Fruit fly (Drosophila melanogaster) whole organism, adult: ENCODE results near the gene AIMP2.

Source experiments
- CG11617 ChIP-seq: fragments of 200-800 bp; sonication (Bioruptor generic); optimal IDR thresholded peaks from 2 replicates; lab custom pipeline; 2017; ENCODE audit warnings: mild to moderate bottlenecking, missing biosample characterization, missing genetic modification reagents, missing genetic modification characterization
- CG12768 ChIP-seq: fragments of 200-800 bp; sonication (Bioruptor generic); optimal IDR thresholded peaks from 2 replicates; lab custom pipeline; 2017; ENCODE audit warnings: missing biosample characterization, missing genetic modification characterization, mild to moderate bottlenecking, moderate library complexity, missing genetic modification reagents
- CG14711 ChIP-seq: fragments of 200-800 bp; sonication (Bioruptor generic); optimal IDR thresholded peaks from 2 replicates; lab custom pipeline; 2018; ENCODE audit warnings: missing biosample characterization, mild to moderate bottlenecking, missing genetic modification characterization, moderate library complexity
- CG1620 ChIP-seq: fragments of 200-800 bp; sonication (Bioruptor generic); optimal IDR thresholded peaks from 2 replicates; lab custom pipeline; 2016; ENCODE audit warnings: missing biosample characterization, missing genetic modification characterization
- CG33017 ChIP-seq: fragments of 200-800 bp; sonication (Bioruptor generic); optimal IDR thresholded peaks from 2 replicates; lab custom pipeline; 2018; ENCODE audit warnings: missing biosample characterization, mild to moderate bottlenecking, missing genetic modification characterization, moderate library complexity
- CG5204 ChIP-seq: fragments of 200-800 bp; sonication (Bioruptor generic); optimal IDR thresholded peaks from 2 replicates; lab custom pipeline; 2016; ENCODE audit warnings: missing biosample characterization, missing genetic modification characterization
- CG7045 ChIP-seq: fragments of 200-800 bp; sonication (Bioruptor generic); optimal IDR thresholded peaks from 2 replicates; lab custom pipeline; 2017; ENCODE audit warnings: missing biosample characterization, mild to moderate bottlenecking, missing genetic modification characterization
- CG7101 ChIP-seq: fragments of 200-800 bp; sonication (Bioruptor generic); optimal IDR thresholded peaks from 2 replicates; lab custom pipeline; 2018; ENCODE audit warnings: missing biosample characterization, mild to moderate bottlenecking, missing genetic modification characterization, moderate library complexity
- Clk ChIP-seq: fragments of 200-800 bp; sonication (Bioruptor generic); optimal IDR thresholded peaks from 2 replicates; lab custom pipeline; 2017; ENCODE audit warnings: missing biosample characterization, missing genetic modification characterization
- Crg-1 ChIP-seq: fragments of 200-800 bp; sonication (Bioruptor generic); optimal IDR thresholded peaks from 2 replicates; lab custom pipeline; 2016; ENCODE audit warnings: missing biosample characterization, missing genetic modification characterization
- Hr96 ChIP-seq: fragments of 200-800 bp; sonication (Bioruptor generic); optimal IDR thresholded peaks from 2 replicates; lab custom pipeline; 2016; ENCODE audit warnings: missing biosample characterization, missing genetic modification characterization
- Mnt ChIP-seq: fragments of 200-800 bp; sonication (Bioruptor generic); optimal IDR thresholded peaks from 2 replicates; lab custom pipeline; 2016; ENCODE audit warnings: missing biosample characterization, mild to moderate bottlenecking, missing genetic modification characterization
- bab1 ChIP-seq: fragments of 200-800 bp; sonication (Bioruptor generic); optimal IDR thresholded peaks from 3 replicates; lab custom pipeline; 2019; ENCODE audit warnings: missing biosample characterization, mild to moderate bottlenecking, missing genetic modification characterization, moderate library complexity
- cic ChIP-seq: fragments of 200-800 bp; sonication (Bioruptor generic); optimal IDR thresholded peaks from 2 replicates; lab custom pipeline; 2017; ENCODE audit warnings: missing biosample characterization, mild to moderate bottlenecking, missing genetic modification characterization, moderate library complexity
- cnc ChIP-seq, 2 experiments: fragments of >200 bp; optimal IDR thresholded peaks; 2 replicates each; lab custom pipeline; 2017
- kay ChIP-seq: fragments of 200-800 bp; sonication (Bioruptor generic); peaks from one replicate; lab custom pipeline; 2016; ENCODE audit warnings: missing biosample characterization, missing genetic modification characterization, borderline replicate concordance
- ovo ChIP-seq: fragments of 200-800 bp; sonication (Bioruptor generic); optimal IDR thresholded peaks from 2 replicates; lab custom pipeline; 2016; ENCODE audit warnings: missing biosample characterization, missing genetic modification characterization
- pad ChIP-seq: fragments of 200-800 bp; sonication (Bioruptor generic); optimal IDR thresholded peaks from 3 replicates; lab custom pipeline; 2017; ENCODE audit warnings: missing biosample characterization, missing genetic modification characterization, mild to moderate bottlenecking, moderate library complexity, missing genetic modification reagents
- tj ChIP-seq: fragments of 200-800 bp; sonication (Bioruptor generic); optimal IDR thresholded peaks from 3 replicates; lab custom pipeline; 2017; ENCODE audit warnings: missing biosample characterization, mild to moderate bottlenecking, missing genetic modification characterization, moderate library complexity
- toe ChIP-seq: fragments of 200-800 bp; sonication (Bioruptor generic); optimal IDR thresholded peaks from 2 replicates; lab custom pipeline; 2016; ENCODE audit warnings: missing biosample characterization, missing genetic modification characterization

AIMP2 gene

DNA sequence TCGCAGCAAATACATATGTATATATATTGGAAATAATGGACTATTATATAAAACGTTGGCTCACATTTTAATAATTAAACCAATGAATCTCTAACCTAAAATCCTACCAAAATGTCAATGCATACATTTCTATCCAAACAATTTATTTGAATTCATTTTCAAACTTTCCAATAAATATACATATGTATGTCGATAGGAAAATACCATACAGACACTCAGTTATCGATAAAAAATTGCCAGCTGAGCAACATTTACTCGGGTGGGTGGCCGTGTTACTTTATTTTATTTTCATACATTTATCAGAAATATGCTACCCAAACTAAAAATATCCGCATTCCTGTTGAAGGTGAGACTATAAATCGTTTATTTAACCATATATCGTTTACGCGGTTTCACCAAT lies 7.1 kb upstream of the AIMP2 start, which contains the start of gene Ufsp2:
Gene Ufsp2 (plus strand): TSS at position 214 of the 400 bp plus-strand sequence.
- TF ChIP-seq bab1 (GFP tag; lab: Kevin White, UChicago): no peak
- no peak for TF ChIP-seq CG11617 (GFP tag; lab: Kevin White, UChicago)
- no peak for TF ChIP-seq CG7045
- TF ChIP-seq pad (GFP tag; lab: Kevin White, UChicago): no peak
- no peak for TF ChIP-seq kay
- no peak for TF ChIP-seq Crg-1 (GFP tag; lab: Kevin White, UChicago)
- no peak for TF ChIP-seq Clk

DNA sequence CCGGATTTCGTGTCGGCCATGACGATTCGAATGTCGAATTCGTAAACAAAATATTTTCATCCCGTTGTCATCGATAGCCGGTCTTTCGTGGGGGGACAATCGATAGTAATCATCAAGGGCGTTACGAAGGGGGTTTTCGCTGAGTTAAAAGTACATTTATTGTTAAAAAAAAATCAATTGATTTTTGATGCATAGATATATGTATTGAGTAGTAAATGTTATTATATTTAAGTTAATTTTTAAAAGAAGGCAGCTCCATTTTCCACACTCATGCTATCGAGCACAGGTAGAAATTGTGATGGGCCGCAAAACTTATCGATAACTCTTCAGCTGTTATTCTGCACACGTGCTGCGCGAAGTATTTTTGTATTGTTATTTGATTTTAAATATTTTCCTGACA lies 3.0 kb upstream of the AIMP2 start, which contains the start of the genes mrn and CG12301:
Gene mrn (minus strand): TSS at position 51 of the 400 bp plus-strand sequence.
Gene CG12301 (plus strand): TSS at position 314 of the 400 bp plus-strand sequence.
- TF ChIP-seq Crg-1 (GFP tag; lab: Kevin White, UChicago): peak; percentile 67
- peak; percentile 91 for TF ChIP-seq bab1 (GFP tag; lab: Kevin White, UChicago)
- peak; percentile 92 for TF ChIP-seq CG14711 (tag; lab: Kevin White, UChicago)
- TF ChIP-seq Mnt: peak; percentile 100
- no peak for TF ChIP-seq CG5204 (GFP tag; lab: Kevin White, UChicago)
- no peak for TF ChIP-seq toe
- no peak for TF ChIP-seq ovo (GFP tag; lab: Kevin White, UChicago)
- no peak for TF ChIP-seq cnc (optimal IDR thresholded peaks at IDR 0.05; lab: Kevin White, UChicago)
- peak; percentile 80 for TF ChIP-seq CG7101 (tag; lab: Kevin White, UChicago)
- TF ChIP-seq tj (GFP tag; lab: Kevin White, UChicago): peak; percentile 75
- peak; percentile 69 for TF ChIP-seq pad (GFP tag; lab: Kevin White, UChicago)
- no peak for TF ChIP-seq kay
- no peak for TF ChIP-seq Hr96 (GFP tag; lab: Kevin White, UChicago)
- TF ChIP-seq CG12768 (GFP tag; lab: Kevin White, UChicago): peak; percentile 82
- TF ChIP-seq cic (GFP tag; lab: Kevin White, UChicago): peak; percentile 42
- TF ChIP-seq CG1620 (GFP tag; lab: Kevin White, UChicago): peak; percentile 88
- peak; percentile 80 for TF ChIP-seq CG11617 (GFP tag; lab: Kevin White, UChicago)
- TF ChIP-seq CG33017 (tag; lab: Kevin White, UChicago): peak; percentile 62
- peak; percentile 78 for TF ChIP-seq Clk
- TF ChIP-seq CG7045: peak; percentile 72

DNA sequence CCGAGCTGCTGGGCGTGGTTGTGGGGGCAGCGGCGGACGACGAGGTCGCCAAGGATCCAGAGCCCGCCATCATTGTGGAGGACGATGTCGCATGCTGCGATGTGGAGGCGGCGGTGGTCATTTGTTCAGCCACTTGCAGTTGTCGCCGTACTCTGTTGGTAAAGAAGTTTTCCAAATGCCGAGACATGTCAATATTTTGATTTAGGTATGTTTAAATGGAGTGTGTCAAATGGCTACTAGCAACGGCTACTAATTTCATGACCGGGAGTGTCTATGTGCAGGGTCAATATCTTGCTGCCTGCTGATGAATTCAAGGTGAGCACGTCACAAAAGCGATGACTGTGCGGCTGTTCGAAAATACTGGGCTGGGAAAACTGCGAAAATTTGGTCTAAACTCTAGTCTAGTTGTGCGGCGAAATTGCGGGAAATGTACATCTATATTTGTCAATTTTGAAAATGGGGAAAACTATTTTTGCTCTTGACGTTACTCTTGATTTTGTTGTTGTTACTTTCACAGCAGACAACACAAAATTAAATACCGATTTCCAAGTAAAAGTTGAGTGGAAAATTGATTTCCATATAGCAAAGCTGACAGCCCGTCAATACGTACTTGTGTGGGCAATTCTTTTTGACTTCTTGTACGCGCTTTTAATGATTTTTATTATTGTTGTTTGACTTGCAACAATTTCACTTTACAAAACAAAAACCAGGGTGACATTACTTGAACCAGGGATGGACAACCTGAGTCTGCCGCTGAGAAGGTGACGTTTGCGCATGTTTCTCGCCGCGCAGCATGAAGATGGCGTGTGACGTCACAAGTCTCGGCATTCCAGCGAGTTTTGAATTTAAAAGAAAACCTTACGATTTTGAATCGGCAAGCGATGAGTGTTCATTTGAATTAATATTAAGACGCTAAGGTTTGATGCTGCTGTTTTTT lies 4.3 kb downstream of the AIMP2 start, which contains the start of gene CG7656:
Gene CG7656 (minus strand): TSS at position 731 of the 937 bp plus-strand sequence.
- peak; percentile 41 for TF ChIP-seq Crg-1 (GFP tag; lab: Kevin White, UChicago)
- no peak for TF ChIP-seq CG5204 (GFP tag; lab: Kevin White, UChicago)
- peak; percentile 68 for TF ChIP-seq Mnt
- peak; percentile 5 for TF ChIP-seq CG12768 (GFP tag; lab: Kevin White, UChicago)
- TF ChIP-seq cnc (optimal IDR thresholded peaks at IDR 0.05; lab: Kevin White, UChicago): no peak
- no peak for TF ChIP-seq Clk
- TF ChIP-seq pad (GFP tag; lab: Kevin White, UChicago): no peak
- peak; percentile 41 for TF ChIP-seq CG7101 (tag; lab: Kevin White, UChicago)
- TF ChIP-seq CG14711 (tag; lab: Kevin White, UChicago): peak; percentile 43
- TF ChIP-seq CG33017 (tag; lab: Kevin White, UChicago): no peak
- peak; percentile 53 for TF ChIP-seq bab1 (GFP tag; lab: Kevin White, UChicago)
- peak; percentile 61 for TF ChIP-seq cic (GFP tag; lab: Kevin White, UChicago)
- TF ChIP-seq Hr96 (GFP tag; lab: Kevin White, UChicago): no peak
- no peak for TF ChIP-seq ovo (GFP tag; lab: Kevin White, UChicago)
- peak; percentile 17 for TF ChIP-seq CG11617 (GFP tag; lab: Kevin White, UChicago)
- peak; percentile 72 for TF ChIP-seq CG1620 (GFP tag; lab: Kevin White, UChicago)
- TF ChIP-seq tj (GFP tag; lab: Kevin White, UChicago): peak; percentile 35
- TF ChIP-seq CG7045: no peak
- TF ChIP-seq toe: peak; percentile 82
- TF ChIP-seq kay: no peak

DNA sequence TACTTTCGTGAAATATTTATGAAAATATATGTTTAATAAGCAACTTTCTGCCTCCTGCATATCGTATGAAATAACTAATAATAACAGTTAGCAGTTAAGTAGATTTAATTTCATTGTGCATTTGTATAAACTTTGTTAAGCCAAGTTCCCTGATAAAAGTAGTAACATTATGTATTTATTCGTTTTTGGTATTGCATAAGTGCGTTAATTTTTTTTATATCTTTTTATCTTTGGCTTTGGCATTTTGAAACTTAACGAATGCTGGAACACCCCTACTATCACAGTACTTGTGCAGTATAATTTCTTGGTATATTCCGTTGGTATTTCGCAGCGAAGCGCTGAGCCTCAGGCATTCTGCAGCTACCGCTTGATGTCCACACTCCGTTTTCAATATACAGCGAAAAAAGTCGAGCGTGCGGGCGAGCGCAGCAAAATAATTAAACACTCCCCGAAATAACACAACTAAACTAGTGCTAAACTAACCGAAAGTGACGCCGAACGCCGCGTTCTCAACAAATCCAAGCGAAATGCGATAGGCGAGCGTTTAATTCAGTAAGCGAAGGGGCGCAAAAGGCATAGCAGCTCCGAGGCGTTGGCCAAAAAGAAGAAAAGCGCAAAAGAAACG lies 5.2 kb downstream of the AIMP2 start, which contains the start of gene RhoGAP71E:
Gene RhoGAP71E (plus strand): TSS at position 347 of the 625 bp plus-strand sequence.
- TF ChIP-seq cic (GFP tag; lab: Kevin White, UChicago) (peak; percentile 1), Clk (peak; percentile 16), CG14711 (tag; lab: Kevin White, UChicago) (peak; percentile 31), bab1 (GFP tag; lab: Kevin White, UChicago) (peak; percentile 74), Hr96 (GFP tag; lab: Kevin White, UChicago) (no peak), toe (peak; percentile 18), CG12768 (GFP tag; lab: Kevin White, UChicago) (peak; percentile 41), CG11617 (GFP tag; lab: Kevin White, UChicago) (no peak), CG7045 (no peak), Mnt (peak; percentile 69), tj (GFP tag; lab: Kevin White, UChicago) (no peak), pad (GFP tag; lab: Kevin White, UChicago) (peak; percentile 2), cnc (optimal IDR thresholded peaks at IDR 0.05; lab: Kevin White, UChicago) (no peak), CG33017 (tag; lab: Kevin White, UChicago) (peak; percentile 54), Crg-1 (GFP tag; lab: Kevin White, UChicago) (peak; percentile 62), CG7101 (tag; lab: Kevin White, UChicago) (peak; percentile 61), ovo (GFP tag; lab: Kevin White, UChicago) (no peak), CG1620 (GFP tag; lab: Kevin White, UChicago) (peak; percentile 41), kay (peak; percentile 80), CG5204 (GFP tag; lab: Kevin White, UChicago) (no peak)
